Fruit fly (Drosophila melanogaster) whole organism, wandering third instar larva: ENCODE measurements around the gene Zasp67.

ENCODE experiments used
- Abd-B ChIP-seq: fragments of >200 bp; optimal IDR thresholded peaks from 2 replicates; lab custom pipeline; 2017; ENCODE audit warnings: missing biosample characterization, missing genetic modification characterization
- CG32264 ChIP-seq: fragments of 200-800 bp; sonication (Bioruptor generic); optimal IDR thresholded peaks from 2 replicates; lab custom pipeline; 2016; ENCODE audit warnings: missing biosample characterization, missing genetic modification characterization
- CG9705 ChIP-seq: fragments of 200-800 bp; sonication (Bioruptor generic); optimal IDR thresholded peaks from 2 replicates; lab custom pipeline; 2018; ENCODE audit warnings: missing biosample characterization, mild to moderate bottlenecking, missing genetic modification characterization
- CrebA ChIP-seq: fragments of 200-800 bp; sonication (Bioruptor generic); optimal IDR thresholded peaks from 2 replicates; lab custom pipeline; 2016; ENCODE audit warnings: missing biosample characterization, mild to moderate bottlenecking, missing genetic modification characterization, borderline replicate concordance
- Dfd ChIP-seq: fragments of >200 bp; optimal IDR thresholded peaks from 2 replicates; lab custom pipeline; 2017; ENCODE audit warnings: missing biosample characterization, missing genetic modification characterization
- Dif ChIP-seq: fragments of 200-275, 200-300 bp; sonication (Bioruptor generic); optimal IDR thresholded peaks from 2 replicates; lab custom pipeline; 2018; ENCODE audit warnings: missing biosample characterization, missing genetic modification characterization; ENCODE audit not compliant: partially characterized antibody
- GATAd ChIP-seq: sonication (Bioruptor generic); optimal IDR thresholded peaks from 2 replicates; lab custom pipeline; 2016; ENCODE audit warnings: missing biosample characterization, missing genetic modification characterization
- HLH106 ChIP-seq: fragments of 200-800 bp; optimal IDR thresholded peaks from 3 replicates; lab custom pipeline; 2019; ENCODE audit warnings: missing biosample characterization, mild to moderate bottlenecking, missing genetic modification characterization, moderate library complexity
- Hnf4 ChIP-seq: fragments of 200-800 bp; sonication (Bioruptor generic); optimal IDR thresholded peaks from 2 replicates; lab custom pipeline; 2016; ENCODE audit warnings: missing biosample characterization, mild to moderate bottlenecking, missing genetic modification characterization
- Hr78 ChIP-seq: fragments of >200 bp; optimal IDR thresholded peaks from 2 replicates; lab custom pipeline; 2017; ENCODE audit warnings: missing biosample characterization, missing genetic modification characterization
- Hr83 ChIP-seq: fragments of 200-300 bp; sonication (Bioruptor generic); optimal IDR thresholded peaks from 2 replicates; lab custom pipeline; 2016; ENCODE audit warnings: missing biosample characterization, mild to moderate bottlenecking, missing genetic modification characterization, moderate library complexity; ENCODE audit not compliant: poor library complexity, severe bottlenecking
- Jra ChIP-seq: sonication (Bioruptor generic); optimal IDR thresholded peaks from 2 replicates; lab custom pipeline; 2016; ENCODE audit warnings: missing biosample characterization, missing genetic modification characterization
- Mio ChIP-seq: sonication (Bioruptor generic); optimal IDR thresholded peaks from 2 replicates; lab custom pipeline; 2016; ENCODE audit warnings: missing biosample characterization, missing genetic modification characterization
- Myc ChIP-seq: fragments of >200 bp; optimal IDR thresholded peaks from 2 replicates; lab custom pipeline; 2017
- N ChIP-seq: fragments of >200 bp; optimal IDR thresholded peaks from 2 replicates; lab custom pipeline; 2018; ENCODE audit warnings: missing biosample characterization, missing external identifiers, missing genetic modification characterization
- OdsH ChIP-seq: fragments of 200-800 bp; sonication (Bioruptor generic); optimal IDR thresholded peaks from 2 replicates; lab custom pipeline; 2016; ENCODE audit warnings: missing biosample characterization, mild to moderate bottlenecking, missing genetic modification characterization
- Rel ChIP-seq, 2 experiments: fragments of 200-800 bp; sonication (Bioruptor generic) in 1 of 2; optimal IDR thresholded peaks; 2 replicates in 1 of 2; 3 replicates in 1 of 2; lab custom pipeline; 2016 to 2019; ENCODE audit warnings: mild to moderate bottlenecking in 2 of 2, missing biosample characterization in 2 of 2, missing genetic modification characterization in 2 of 2, moderate library complexity in 1 of 2
- Sp1 ChIP-seq: fragments of 200-800 bp; sonication (Bioruptor generic); optimal IDR thresholded peaks from 3 replicates; lab custom pipeline; 2019; ENCODE audit warnings: missing biosample characterization, mild to moderate bottlenecking, missing genetic modification characterization, moderate library complexity
- br ChIP-seq: fragments of 200-800 bp; sonication (Bioruptor generic); optimal IDR thresholded peaks from 2 replicates; lab custom pipeline; 2016; ENCODE audit warnings: missing biosample characterization, missing genetic modification characterization
- brk ChIP-seq: fragments of 200-800 bp; sonication (Bioruptor generic); optimal IDR thresholded peaks from 2 replicates; lab custom pipeline; 2016; ENCODE audit warnings: missing biosample characterization, mild to moderate bottlenecking, missing genetic modification characterization
- dl ChIP-seq, 2 experiments: fragments of 175-275, 200-275 bp in 1 of 2; fragments of 200-275 bp in 1 of 2; sonication (Bioruptor generic); optimal IDR thresholded peaks; lab custom pipeline; 2018; ENCODE audit warnings: mild to moderate bottlenecking in 2 of 2, missing biosample characterization in 2 of 2, missing genetic modification characterization in 2 of 2, moderate library complexity in 2 of 2; ENCODE audit not compliant: partially characterized antibody in 2 of 2, insufficient read depth in 1 of 2
- dmrt93B ChIP-seq: fragments of 200-800 bp; sonication (Bioruptor generic); optimal IDR thresholded peaks from 2 replicates; lab custom pipeline; 2018; ENCODE audit warnings: missing biosample characterization, mild to moderate bottlenecking, missing genetic modification characterization
- dsf ChIP-seq: sonication (Bioruptor generic); optimal IDR thresholded peaks from 2 replicates; lab custom pipeline; 2016; ENCODE audit warnings: missing biosample characterization, missing genetic modification characterization, borderline replicate concordance
- ey ChIP-seq: fragments of 200-800 bp; sonication (Bioruptor generic); optimal IDR thresholded peaks from 2 replicates; lab custom pipeline; 2016; ENCODE audit warnings: missing biosample characterization, missing genetic modification characterization
- foxo ChIP-seq, 2 experiments: fragments of 200-800 bp; sonication (Bioruptor generic); optimal IDR thresholded peaks; 2 replicates in 1 of 2; 3 replicates in 1 of 2; lab custom pipeline; 2016 to 2017; ENCODE audit warnings: missing biosample characterization in 2 of 2, missing genetic modification characterization in 2 of 2
- fru ChIP-seq: fragments of 200-800 bp; sonication (Bioruptor generic); optimal IDR thresholded peaks from 3 replicates; lab custom pipeline; 2016; ENCODE audit warnings: missing biosample characterization, mild to moderate bottlenecking, missing genetic modification characterization
- h ChIP-seq: fragments of 200-800 bp; sonication (Bioruptor generic); optimal IDR thresholded peaks from 3 replicates; lab custom pipeline; 2016; ENCODE audit warnings: missing biosample characterization, mild to moderate bottlenecking, missing genetic modification characterization
- lola ChIP-seq: fragments of >200 bp; optimal IDR thresholded peaks from 2 replicates; lab custom pipeline; 2017; ENCODE audit warnings: missing biosample characterization, missing genetic modification characterization
- pan ChIP-seq: fragments of >200 bp; optimal IDR thresholded peaks from 2 replicates; lab custom pipeline; 2017
- psq ChIP-seq: fragments of 200-800 bp; sonication (Bioruptor generic); optimal IDR thresholded peaks from 3 replicates; lab custom pipeline; 2017; ENCODE audit warnings: missing biosample characterization, mild to moderate bottlenecking, missing genetic modification characterization, moderate library complexity
- rgr ChIP-seq: fragments of 200-800 bp; sonication (Bioruptor generic); optimal IDR thresholded peaks from 3 replicates; lab custom pipeline; 2016; ENCODE audit warnings: missing biosample characterization, mild to moderate bottlenecking, missing genetic modification characterization
- sage ChIP-seq: fragments of 200-800 bp; sonication (Bioruptor generic); optimal IDR thresholded peaks from 2 replicates; lab custom pipeline; 2016; ENCODE audit warnings: missing biosample characterization, mild to moderate bottlenecking, missing genetic modification characterization
- sv ChIP-seq: fragments of 200-800 bp; sonication (Bioruptor generic); optimal IDR thresholded peaks from 3 replicates; lab custom pipeline; 2016; ENCODE audit warnings: missing biosample characterization, missing genetic modification characterization
- tai ChIP-seq: sonication (Bioruptor generic); optimal IDR thresholded peaks from 2 replicates; lab custom pipeline; 2016; ENCODE audit warnings: missing biosample characterization, missing genetic modification characterization
- usp ChIP-seq: fragments of >200 bp; optimal IDR thresholded peaks from 2 replicates; lab custom pipeline; 2017; ENCODE audit warnings: missing biosample characterization, missing genetic modification characterization
- woc ChIP-seq: sonication (Bioruptor generic); optimal IDR thresholded peaks from 2 replicates; lab custom pipeline; 2016; ENCODE audit warnings: missing biosample characterization, mild to moderate bottlenecking, missing genetic modification characterization

Gene Zasp67

DNA sequence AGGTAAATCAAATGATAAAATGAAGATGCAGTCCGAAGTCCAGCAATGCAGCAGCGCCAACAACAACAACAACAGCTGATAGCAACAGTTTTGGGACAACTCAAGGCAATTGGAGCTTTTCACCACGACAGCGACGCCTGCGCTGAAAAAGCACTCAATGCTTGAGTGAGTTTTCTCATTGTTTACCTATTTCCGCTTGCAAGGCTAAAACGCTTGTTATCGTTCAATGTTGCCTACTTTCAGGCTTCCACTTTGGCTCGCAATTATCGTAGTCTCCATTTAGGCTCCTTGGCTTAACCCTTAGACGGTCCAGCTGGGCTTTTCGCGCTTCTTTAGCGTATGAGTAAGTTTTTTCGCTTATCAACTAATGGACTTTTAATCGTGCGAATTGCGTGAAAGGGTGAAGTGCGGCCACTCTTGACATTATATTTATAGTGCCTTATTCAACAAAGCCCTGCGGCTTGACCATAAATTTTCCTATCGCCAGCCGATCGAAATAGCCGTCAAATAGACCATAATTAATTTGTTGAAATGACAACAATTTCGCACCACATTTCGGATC is 35.4 kb downstream of the Zasp67 start:
- TF ChIP-seq rgr (GFP tag; lab: Kevin White, UChicago) (peak; percentile 23), h (no peak), Hnf4 (GFP tag; lab: Kevin White, UChicago) (peak; percentile 5), CrebA (GFP tag; lab: Kevin White, UChicago) (no peak), Myc (lab: Kevin White, UChicago) (peak; percentile 84), N (peak; percentile 90), Dif (no peak)

DNA sequence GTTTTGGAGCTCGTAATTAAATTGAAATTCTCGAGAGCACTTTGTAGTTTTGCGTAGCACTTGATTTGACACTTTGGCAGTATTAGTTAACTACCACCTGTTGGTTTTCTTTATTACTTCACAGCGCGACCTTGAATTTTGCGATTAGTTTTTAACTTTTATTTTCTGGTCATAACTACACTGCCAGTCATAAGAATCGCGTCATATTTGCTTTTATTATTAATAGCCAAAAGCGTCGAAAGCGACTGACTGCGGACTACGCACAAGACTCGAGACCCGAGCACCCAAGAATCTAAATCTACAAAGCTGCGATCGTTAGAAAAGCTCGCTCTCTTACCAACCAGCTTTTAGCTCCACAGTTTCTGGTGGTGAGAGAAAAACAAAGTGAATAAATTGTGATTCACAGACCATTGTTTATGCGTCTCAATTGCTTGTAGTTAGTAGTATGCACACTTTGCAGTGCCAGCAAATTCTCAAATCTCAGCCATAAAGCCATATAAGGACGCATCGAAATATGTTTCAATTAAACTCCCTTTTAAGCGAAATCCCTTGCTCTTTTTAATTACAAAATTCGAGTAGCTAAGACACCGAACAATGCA is 37.2 kb downstream of the Zasp67 start, which contains the start of gene CG42268:
TSS of gene CG42268 (minus strand) at position 245 of the 599 bp plus-strand sequence.
- no peak for TF ChIP-seq Abd-B (GFP tag; lab: Kevin White, UChicago)
- TF ChIP-seq Rel (GFP tag; optimal IDR thresholded peaks at IDR 0.05; lab: Kevin White, UChicago) = no peak
- peak; percentile 52 for TF ChIP-seq Rel (tag; optimal IDR thresholded peaks at IDR 0.05; lab: Kevin White, UChicago)

DNA sequence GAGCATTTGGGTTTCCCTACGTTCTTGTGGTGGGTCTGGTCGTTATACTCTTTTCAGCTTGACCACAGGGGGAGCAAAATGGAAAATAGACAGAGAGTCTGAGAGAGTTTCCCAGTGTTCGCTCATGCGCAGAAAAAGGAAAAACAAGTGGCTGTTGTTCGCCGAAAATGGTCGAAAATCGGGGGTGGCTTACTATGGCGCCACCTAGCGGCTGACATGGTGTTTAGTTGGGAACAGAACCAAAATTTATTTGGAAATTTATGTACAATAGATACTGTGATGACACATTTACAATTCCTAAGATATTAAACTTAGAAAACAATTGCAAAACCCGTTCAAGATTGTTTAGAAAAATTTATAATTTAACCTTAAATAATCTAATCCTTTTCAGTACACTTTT is 45.9 kb downstream of the Zasp67 start:
- no peak for TF ChIP-seq N
- TF ChIP-seq Myc (lab: Kevin White, UChicago) = peak; percentile 34
- TF ChIP-seq, all 38 proteins: peak for 1

DNA sequence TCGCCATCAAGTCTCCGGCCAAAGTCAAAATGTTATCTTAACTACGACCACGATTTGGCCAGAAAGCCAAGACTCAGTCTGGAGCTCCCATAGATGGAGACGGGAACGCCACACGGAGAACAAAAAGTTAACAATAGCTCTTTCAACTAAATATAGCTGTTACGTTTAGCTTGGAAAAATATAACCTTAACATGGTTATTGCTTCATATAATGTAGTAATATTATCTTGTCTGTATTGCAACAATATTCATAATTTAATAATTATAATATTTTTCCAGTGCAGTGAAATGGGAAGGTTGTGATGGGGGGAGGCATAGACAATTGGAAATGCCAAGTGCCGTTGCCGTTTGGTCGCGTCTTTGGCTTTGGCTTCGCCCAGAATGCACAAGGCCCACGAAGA is 52.1 kb downstream of the Zasp67 start:
- no peak for TF ChIP-seq GATAd (GFP tag; lab: Kevin White, UChicago)
- no peak for TF ChIP-seq Myc (lab: Kevin White, UChicago)
- TF ChIP-seq sage (GFP tag; lab: Kevin White, UChicago) = no peak
- TF ChIP-seq tai = no peak
- TF ChIP-seq dl (GFP tag; optimal IDR thresholded peaks at IDR 0.05; lab: Kevin White, UChicago; ENCODE audit: insufficient read depth in 1 of 2, partially characterized antibody in 2 of 2) = no peak
- TF ChIP-seq psq (GFP tag; lab: Kevin White, UChicago) = no peak
- TF ChIP-seq pan = no peak
- no peak for TF ChIP-seq HLH106 (tag; lab: Kevin White, UChicago)
- no peak for TF ChIP-seq Sp1 (GFP tag; lab: Kevin White, UChicago)
- no peak for TF ChIP-seq Rel (GFP tag; optimal IDR thresholded peaks at IDR 0.05; lab: Kevin White, UChicago)
- TF ChIP-seq Rel (tag; optimal IDR thresholded peaks at IDR 0.05; lab: Kevin White, UChicago) = no peak
- TF ChIP-seq brk (GFP tag; lab: Kevin White, UChicago) = no peak
- no peak for TF ChIP-seq N
- TF ChIP-seq ey (GFP tag; lab: Kevin White, UChicago) = no peak
- TF ChIP-seq lola (GFP tag; lab: Kevin White, UChicago) = no peak
- no peak for TF ChIP-seq woc (GFP tag; lab: Kevin White, UChicago)
- no peak for TF ChIP-seq sv (GFP tag; lab: Kevin White, UChicago)
- TF ChIP-seq Mio (GFP tag; lab: Kevin White, UChicago) = no peak
- no peak for TF ChIP-seq fru
- TF ChIP-seq foxo (GFP tag; optimal IDR thresholded peaks at IDR 0.05; lab: Kevin White, UChicago) = no peak

DNA sequence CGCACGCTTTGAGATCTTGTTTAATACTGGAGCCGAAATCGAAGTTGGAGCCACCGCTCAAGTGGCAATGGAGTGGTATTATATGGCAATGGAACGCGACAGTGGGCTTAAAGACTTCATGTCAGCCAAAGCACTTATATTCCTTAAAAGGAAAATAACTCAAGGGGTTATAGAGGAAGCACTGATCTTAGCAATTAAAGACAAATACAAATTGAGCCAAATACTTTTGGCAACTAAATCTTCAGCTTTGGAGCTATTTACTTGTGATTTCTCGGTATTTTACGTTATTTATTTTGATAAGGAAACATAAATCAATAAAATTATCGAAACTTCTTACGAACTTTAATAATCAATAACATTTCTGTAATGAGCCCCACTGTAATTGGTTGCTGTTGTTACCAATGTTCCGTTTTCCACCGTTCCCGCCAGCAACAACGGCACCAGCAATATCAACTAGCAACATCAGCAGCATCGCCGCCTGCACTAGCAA is 53.4 kb downstream of the Zasp67 start:
- TF ChIP-seq h (peak; percentile 87), fru (peak; percentile 88), Mio (GFP tag; lab: Kevin White, UChicago) (no peak), sv (GFP tag; lab: Kevin White, UChicago) (peak; percentile 65), Rel (GFP tag; optimal IDR thresholded peaks at IDR 0.05; lab: Kevin White, UChicago) (peak; percentile 41), Rel (tag; optimal IDR thresholded peaks at IDR 0.05; lab: Kevin White, UChicago) (peak; percentile 53), CrebA (GFP tag; lab: Kevin White, UChicago) (peak; percentile 7), Dfd (GFP tag; lab: Kevin White, UChicago) (no peak), rgr (GFP tag; lab: Kevin White, UChicago) (peak; percentile 65), usp (GFP tag; lab: Kevin White, UChicago) (no peak), CG32264 (GFP tag; lab: Kevin White, UChicago) (peak; percentile 79), CG9705 (peak; percentile 94), foxo (GFP tag; optimal IDR thresholded peaks at IDR 0.05; lab: Kevin White, UChicago) (peak; percentile 60 to 88), HLH106 (tag; lab: Kevin White, UChicago) (peak; percentile 96), dl (GFP tag; optimal IDR thresholded peaks at IDR 0.05; lab: Kevin White, UChicago; ENCODE audit: insufficient read depth in 1 of 2, partially characterized antibody in 2 of 2) (no peak), Hr83 (peak; percentile 13), Myc (lab: Kevin White, UChicago) (no peak), OdsH (GFP tag; lab: Kevin White, UChicago) (peak; percentile 79), Dif (no peak), Hr78 (GFP tag; lab: Kevin White, UChicago) (no peak), ey (GFP tag; lab: Kevin White, UChicago) (peak; percentile 81), woc (GFP tag; lab: Kevin White, UChicago) (peak; percentile 90), dsf (GFP tag; lab: Kevin White, UChicago) (no peak), GATAd (GFP tag; lab: Kevin White, UChicago) (no peak), Abd-B (GFP tag; lab: Kevin White, UChicago) (no peak), dmrt93B (GFP tag; lab: Kevin White, UChicago) (peak; percentile 92), br (GFP tag; lab: Kevin White, UChicago) (peak; percentile 83), Hnf4 (GFP tag; lab: Kevin White, UChicago) (peak; percentile 75), psq (GFP tag; lab: Kevin White, UChicago) (peak; percentile 76), Sp1 (GFP tag; lab: Kevin White, UChicago) (peak; percentile 87), Jra (GFP tag; lab: Kevin White, UChicago) (no peak), pan (no peak), sage (GFP tag; lab: Kevin White, UChicago) (peak; percentile 90)
